Worm (Caenorhabditis elegans): Measurements from ENCODE around the gene dcn-1.

DNA sequence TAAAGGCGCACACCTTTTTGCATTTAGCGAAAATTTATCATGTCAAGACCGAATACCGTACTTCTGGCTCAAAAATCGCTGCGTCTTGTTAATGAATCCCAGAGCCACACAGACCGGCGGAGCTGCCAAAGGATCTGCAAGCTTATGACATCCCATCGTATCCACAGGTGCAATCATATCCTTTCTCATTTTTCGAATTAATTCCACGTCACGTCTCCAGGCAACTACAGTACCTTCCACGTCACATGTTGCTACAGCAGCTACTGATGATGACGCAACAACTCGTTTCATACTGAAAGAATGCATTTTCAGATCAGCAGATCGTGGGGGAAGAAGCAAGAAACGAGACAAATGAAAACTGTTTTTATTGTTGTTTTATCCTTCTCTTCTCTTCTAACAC lies 20.6 kb upstream of the dcn-1 start, which contains the start of gene R10E4.6:
- TF ChIP-seq dao-5 (tag; optimal IDR thresholded peaks at IDR 0.05): no peak
- no peak for TF ChIP-seq him-1 (tag; optimal IDR thresholded peaks at IDR 0.05)
